Fruit fly (Drosophila melanogaster): ENCODE data around the gene eIF4EHP.
A peak's percentile ranks its signal among the peaks of the same experiment; 100 is the strongest.

The eIF4EHP gene

dm6 chr3R:24121669-24122068 lies 12.9 kb upstream of the eIF4EHP start:
- TF ChIP-seq dl (GFP tag; optimal IDR thresholded peaks at IDR 0.05; ENCODE audit: insufficient read depth in 1 of 2, partially characterized antibody in 2 of 2) (no peak), pan (optimal IDR thresholded peaks at IDR 0.05) (no peak), Rel (GFP tag; optimal IDR thresholded peaks at IDR 0.05) (no peak), Rel (tag; optimal IDR thresholded peaks at IDR 0.05) (peak; percentile 88), Vsx2 (GFP tag; optimal IDR thresholded peaks at IDR 0.05; ENCODE audit: partially characterized antibody) (no peak)

DNA sequence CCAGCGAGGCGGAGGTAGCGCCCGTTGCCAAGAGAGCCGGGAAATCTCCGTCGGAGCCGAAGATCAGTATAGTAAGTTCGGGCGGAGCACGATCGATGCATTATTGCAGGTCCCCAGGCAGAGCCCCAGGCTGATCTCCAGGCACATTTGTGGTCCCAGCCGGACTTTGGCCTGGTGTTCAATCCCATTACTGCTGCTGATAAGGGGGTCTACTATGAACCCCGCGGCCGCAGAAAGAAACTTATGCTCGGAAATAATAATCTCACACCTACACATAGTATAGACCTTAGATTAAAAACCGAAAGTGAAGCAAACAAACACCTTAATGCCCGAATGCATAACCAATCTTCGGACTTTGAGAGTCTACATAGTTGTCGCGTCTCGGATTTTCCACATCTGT lies 8.2 kb upstream of the eIF4EHP start:
- TF ChIP-seq Rel (GFP tag; optimal IDR thresholded peaks at IDR 0.05): no peak
- TF ChIP-seq Rel (tag; optimal IDR thresholded peaks at IDR 0.05): peak; percentile 14
- TF ChIP-seq h (GFP tag; optimal IDR thresholded peaks at IDR 0.05): no peak
- TF ChIP-seq Hnf4 (GFP tag; optimal IDR thresholded peaks at IDR 0.05): peak; percentile 10

dm6 chr3R:24116180-24116579 lies 7.4 kb upstream of the eIF4EHP start, which contains the start of gene CG13607:
Gene CG13607 (minus strand): TSS chr3R:24116322.
- TF ChIP-seq fru (GFP tag; optimal IDR thresholded peaks at IDR 0.05) (no peak), psq (GFP tag; optimal IDR thresholded peaks at IDR 0.05) (no peak), sage (GFP tag; optimal IDR thresholded peaks at IDR 0.05) (no peak), usp (GFP tag; optimal IDR thresholded peaks at IDR 0.05) (no peak), CG9705 (GFP tag; optimal IDR thresholded peaks at IDR 0.05) (no peak), Hnf4 (GFP tag; optimal IDR thresholded peaks at IDR 0.05) (no peak)

- TF ChIP-seq sage (GFP tag; optimal IDR thresholded peaks at IDR 0.05) (no peak), CrebA (GFP tag; optimal IDR thresholded peaks at IDR 0.05; ENCODE audit: borderline replicate concordance) (no peak), h (GFP tag; optimal IDR thresholded peaks at IDR 0.05) (no peak), Hr83 (GFP tag; optimal IDR thresholded peaks at IDR 0.05; ENCODE audit: poor library complexity, severe bottlenecking) (no peak), CG9705 (GFP tag; optimal IDR thresholded peaks at IDR 0.05) (no peak), Mio (GFP tag; optimal IDR thresholded peaks at IDR 0.05) (no peak), CG32264 (GFP tag; optimal IDR thresholded peaks at IDR 0.05) (no peak), foxo (GFP tag; optimal IDR thresholded peaks at IDR 0.05) (no peak), GATAd (GFP tag; optimal IDR thresholded peaks at IDR 0.05) (no peak), pan (optimal IDR thresholded peaks at IDR 0.05) (no peak), psq (GFP tag; optimal IDR thresholded peaks at IDR 0.05) (no peak)
Measured at dm6 chr3R:24113070-24113385, 4.3 kb upstream of the eIF4EHP start, which contains the start of gene Root. Gene Root (plus strand): TSS chr3R:24113286.

DNA sequence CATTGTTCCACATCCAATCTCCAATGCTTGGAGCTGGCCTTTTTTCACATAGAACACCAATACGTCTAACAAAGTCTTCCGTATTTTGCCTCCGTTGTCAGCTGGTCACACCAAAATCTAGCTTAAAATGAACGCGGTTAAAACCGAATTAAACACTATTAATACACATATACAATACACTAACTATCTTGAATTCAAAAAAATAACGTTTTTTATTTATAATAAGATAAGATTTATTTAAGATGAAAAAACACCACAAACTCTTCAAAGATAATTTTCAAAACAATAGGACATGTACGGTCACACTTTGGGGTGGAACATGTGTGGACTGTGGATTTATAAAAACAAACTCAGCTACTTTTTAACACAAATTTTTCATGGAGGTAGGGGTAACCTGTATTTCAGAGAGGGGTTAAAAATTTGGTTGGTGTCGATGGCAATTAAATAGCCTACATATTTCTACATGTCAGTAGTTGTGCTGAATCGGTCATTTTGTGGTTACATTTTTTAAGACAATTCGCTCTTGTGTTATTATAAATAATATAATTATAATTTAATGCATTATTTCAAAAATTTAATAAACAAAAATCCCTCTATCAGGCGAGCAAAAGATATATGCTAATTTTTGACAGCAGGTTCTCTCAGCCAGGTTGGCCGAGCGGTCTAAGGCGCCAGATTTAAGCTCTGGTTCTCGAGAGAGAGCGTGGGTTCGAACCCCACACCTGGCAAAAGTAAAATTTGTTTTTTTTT lies 3.7 kb upstream of the eIF4EHP start, which contains the start of gene CG13605:
CG13605 (minus strand) TSS at position 70 of the 750 bp plus-strand sequence.
- TF ChIP-seq ey (GFP tag; optimal IDR thresholded peaks at IDR 0.05) (peak; percentile 44), rgr (GFP tag; optimal IDR thresholded peaks at IDR 0.05) (peak; percentile 59), CG32264 (GFP tag; optimal IDR thresholded peaks at IDR 0.05) (peak; percentile 34), pan (optimal IDR thresholded peaks at IDR 0.05) (no peak), Abd-B (GFP tag; optimal IDR thresholded peaks at IDR 0.05) (no peak), psq (GFP tag; optimal IDR thresholded peaks at IDR 0.05) (peak; percentile 58), foxo (GFP tag; optimal IDR thresholded peaks at IDR 0.05) (peak in 1 of 2 experiments; percentile 77), lola (GFP tag; optimal IDR thresholded peaks at IDR 0.05) (no peak), Vsx2 (GFP tag; optimal IDR thresholded peaks at IDR 0.05; ENCODE audit: partially characterized antibody) (no peak), Rel (GFP tag; optimal IDR thresholded peaks at IDR 0.05) (peak; percentile 37), Rel (tag; optimal IDR thresholded peaks at IDR 0.05) (peak; percentile 6), Mio (GFP tag; optimal IDR thresholded peaks at IDR 0.05) (no peak), OdsH (GFP tag; optimal IDR thresholded peaks at IDR 0.05) (peak; percentile 50), brk (GFP tag; optimal IDR thresholded peaks at IDR 0.05) (peak; percentile 80), dsf (GFP tag; optimal IDR thresholded peaks at IDR 0.05; ENCODE audit: borderline replicate concordance) (no peak), usp (GFP tag; optimal IDR thresholded peaks at IDR 0.05) (no peak), br (GFP tag; optimal IDR thresholded peaks at IDR 0.05) (peak; percentile 53), HLH106 (tag; optimal IDR thresholded peaks at IDR 0.05) (peak; percentile 67), Hr78 (GFP tag; optimal IDR thresholded peaks at IDR 0.05) (no peak), CG9705 (GFP tag; optimal IDR thresholded peaks at IDR 0.05) (no peak), Hr83 (GFP tag; optimal IDR thresholded peaks at IDR 0.05; ENCODE audit: poor library complexity, severe bottlenecking) (peak; percentile 2), dmrt93B (GFP tag; optimal IDR thresholded peaks at IDR 0.05) (no peak), Dfd (GFP tag; optimal IDR thresholded peaks at IDR 0.05) (no peak), sage (GFP tag; optimal IDR thresholded peaks at IDR 0.05) (peak; percentile 69), h (GFP tag; optimal IDR thresholded peaks at IDR 0.05) (peak; percentile 69), tai (GFP tag; optimal IDR thresholded peaks at IDR 0.05) (no peak), GATAd (GFP tag; optimal IDR thresholded peaks at IDR 0.05) (no peak), CrebA (GFP tag; optimal IDR thresholded peaks at IDR 0.05; ENCODE audit: borderline replicate concordance) (no peak), Jra (GFP tag; optimal IDR thresholded peaks at IDR 0.05) (peak; percentile 16), Myc (optimal IDR thresholded peaks at IDR 0.05) (peak; percentile 60), sv (GFP tag; optimal IDR thresholded peaks at IDR 0.05) (peak; percentile 55), Dif (GFP tag; optimal IDR thresholded peaks at IDR 0.05; ENCODE audit: partially characterized antibody) (peak; percentile 16), Hnf4 (GFP tag; optimal IDR thresholded peaks at IDR 0.05) (peak; percentile 49), dl (GFP tag; optimal IDR thresholded peaks at IDR 0.05; ENCODE audit: insufficient read depth in 1 of 2, partially characterized antibody in 2 of 2) (no peak), fru (GFP tag; optimal IDR thresholded peaks at IDR 0.05) (peak; percentile 63), jim (GFP tag; optimal IDR thresholded peaks at IDR 0.05) (no peak), woc (GFP tag; optimal IDR thresholded peaks at IDR 0.05) (peak; percentile 56)
